Fruit fly (Drosophila melanogaster) whole organism, embryonic: ENCODE data around the gene CG17127.

ENCODE experiments used
- ATbp ChIP-seq: fragments of 200-800 bp; sonication (Bioruptor generic); optimal IDR thresholded peaks from 2 replicates; lab custom pipeline; 2017; ENCODE audit warnings: missing biosample characterization, mild to moderate bottlenecking, missing genetic modification characterization, missing genetic modification reagents
- Adf1 ChIP-seq: fragments of 200-800 bp; sonication (Bioruptor generic); IDR thresholded peaks from 2 replicates; pipeline ENCODE4 v1.3.6; 2022; ENCODE audit warnings: missing biosample characterization, missing genetic modification characterization
- Bdp1 ChIP-seq: fragments of 200-800 bp; sonication (Bioruptor generic); optimal IDR thresholded peaks from 3 replicates; lab custom pipeline; 2016; ENCODE audit warnings: missing biosample characterization, missing genetic modification characterization
- C15 ChIP-seq: fragments of 200-800 bp; sonication (Bioruptor generic); IDR thresholded peaks from 3 replicates; pipeline ENCODE4 v1.3.6; 2022; ENCODE audit warnings: missing biosample characterization, missing genetic modification characterization
- CG10959 ChIP-seq: fragments of 200-800 bp; sonication (Bioruptor generic); IDR thresholded peaks from 2 replicates; pipeline ENCODE4 v1.3.6; 2022; ENCODE audit warnings: missing biosample characterization, missing genetic modification characterization
- CG12104 ChIP-seq: fragments of 200-800 bp; sonication (Bioruptor generic); optimal IDR thresholded peaks from 3 replicates; lab custom pipeline; 2016; ENCODE audit warnings: missing biosample characterization, missing genetic modification characterization
- CG12219 ChIP-seq: fragments of 200-800 bp; sonication (Bioruptor generic); optimal IDR thresholded peaks from 3 replicates; lab custom pipeline; 2018; ENCODE audit warnings: missing biosample characterization, mild to moderate bottlenecking, missing genetic modification characterization
- CG14860 ChIP-seq: fragments of 200-800 bp; sonication (Bioruptor generic); IDR thresholded peaks from 3 replicates; pipeline ENCODE4 v1.3.6; 2022; ENCODE audit warnings: missing biosample characterization, missing genetic modification characterization; ENCODE audit not compliant: partially characterized antibody
- CG18619 ChIP-seq: fragments of 200-800 bp; sonication (Bioruptor generic); optimal IDR thresholded peaks from 3 replicates; lab custom pipeline; 2017; ENCODE audit warnings: missing biosample characterization, mild to moderate bottlenecking, missing genetic modification characterization
- CG2199 ChIP-seq: fragments of 200-800 bp; sonication (Bioruptor generic); IDR thresholded peaks from 3 replicates; pipeline ENCODE4 v1.3.6; 2022; ENCODE audit warnings: missing biosample characterization, missing genetic modification characterization
- CG2678 ChIP-seq: fragments of 200-800 bp; sonication (Bioruptor generic); optimal IDR thresholded peaks from 3 replicates; lab custom pipeline; 2019; ENCODE audit warnings: missing biosample characterization, mild to moderate bottlenecking, missing genetic modification characterization, moderate library complexity
- CG3163 ChIP-seq: fragments of 200-800 bp; sonication (Bioruptor generic); optimal IDR thresholded peaks from 3 replicates; lab custom pipeline; 2016; ENCODE audit warnings: missing biosample characterization, missing genetic modification characterization
- CG3995 ChIP-seq: fragments of 200-800 bp; sonication (Bioruptor generic); optimal IDR thresholded peaks from 3 replicates; lab custom pipeline; 2016; ENCODE audit warnings: missing biosample characterization, missing genetic modification characterization
- CG4707 ChIP-seq: fragments of 200-800 bp; sonication (Bioruptor generic); optimal IDR thresholded peaks from 2 replicates; lab custom pipeline; 2018; ENCODE audit warnings: missing biosample characterization, mild to moderate bottlenecking, missing genetic modification characterization, moderate library complexity
- CG7839 ChIP-seq: fragments of 200-800 bp; sonication (Bioruptor generic); optimal IDR thresholded peaks from 3 replicates; lab custom pipeline; 2018; ENCODE audit warnings: missing biosample characterization, mild to moderate bottlenecking, missing genetic modification characterization, moderate library complexity
- CG7963 ChIP-seq: fragments of 200-800 bp; sonication (Bioruptor generic); IDR thresholded peaks from 3 replicates; pipeline ENCODE4 v1.3.6; 2022; ENCODE audit warnings: missing biosample characterization, missing genetic modification characterization; ENCODE audit not compliant: partially characterized antibody
- CG9797 ChIP-seq: fragments of 200-800 bp; sonication (Bioruptor generic); optimal IDR thresholded peaks from 3 replicates; lab custom pipeline; 2018; ENCODE audit warnings: missing biosample characterization, mild to moderate bottlenecking, missing genetic modification characterization
- Lhr ChIP-seq: fragments of 200-800 bp; sonication (Bioruptor generic); optimal IDR thresholded peaks from 3 replicates; lab custom pipeline; 2017; ENCODE audit warnings: mild to moderate bottlenecking, missing biosample characterization, missing genetic modification reagents, missing genetic modification characterization
- Lpt ChIP-seq: fragments of >200 bp; optimal IDR thresholded peaks from 2 replicates; lab custom pipeline; 2018; ENCODE audit warnings: missing biosample characterization, missing genetic modification characterization
- Mrtf ChIP-seq: fragments of 200-800 bp; sonication (Bioruptor generic); IDR thresholded peaks from 3 replicates; pipeline ENCODE4 v1.3.6; 2022; ENCODE audit warnings: missing biosample characterization, missing genetic modification characterization
- Nf-YB ChIP-seq: fragments of 200-800 bp; sonication (Bioruptor generic); optimal IDR thresholded peaks from 3 replicates; lab custom pipeline; 2019; ENCODE audit warnings: missing biosample characterization, mild to moderate bottlenecking, missing genetic modification characterization, moderate library complexity
- NfI ChIP-seq: fragments of 200-800 bp; sonication (Bioruptor generic); optimal IDR thresholded peaks from 3 replicates; lab custom pipeline; 2018; ENCODE audit warnings: missing biosample characterization, mild to moderate bottlenecking, missing genetic modification characterization, moderate library complexity
- Optix ChIP-seq: fragments of 200-800 bp; sonication (Bioruptor generic); IDR thresholded peaks from 3 replicates; pipeline ENCODE4 v1.3.6; 2022; ENCODE audit warnings: missing biosample characterization, missing genetic modification characterization
- Pdp1 ChIP-seq, 2 experiments: fragments of 200-800 bp; sonication (Bioruptor generic); optimal IDR thresholded peaks; 3 replicates each; lab custom pipeline; 2016; ENCODE audit warnings: missing biosample characterization in 2 of 2, missing genetic modification characterization in 2 of 2, mild to moderate bottlenecking in 1 of 2, moderate library complexity in 1 of 2
- Rfx ChIP-seq: fragments of 200-800 bp; sonication (Bioruptor generic); IDR thresholded peaks from 2 replicates; pipeline ENCODE4 v1.3.6; 2022; ENCODE audit warnings: missing biosample characterization, missing genetic modification characterization
- az2 ChIP-seq: fragments of 200-800 bp; sonication (Bioruptor generic); optimal IDR thresholded peaks from 3 replicates; lab custom pipeline; 2016; ENCODE audit warnings: missing biosample characterization, missing genetic modification characterization
- chinmo ChIP-seq: fragments of 200-800 bp; sonication (Bioruptor generic); IDR thresholded peaks from 4 replicates; pipeline ENCODE4 v1.3.6; 2022; ENCODE audit warnings: missing biosample characterization, missing genetic modification characterization; ENCODE audit not compliant: partially characterized antibody
- crp ChIP-seq, 2 experiments: fragments of 200-800 bp; sonication (Bioruptor generic); optimal IDR thresholded peaks; 2 replicates in 1 of 2; 3 replicates in 1 of 2; lab custom pipeline; 2017; ENCODE audit warnings: missing biosample characterization in 2 of 2, missing genetic modification characterization in 2 of 2, mild to moderate bottlenecking in 1 of 2, moderate library complexity in 1 of 2
- danr ChIP-seq: fragments of 200-800 bp; sonication (Bioruptor generic); IDR thresholded peaks from 2 replicates; pipeline ENCODE4 v1.3.6; 2022; ENCODE audit warnings: missing biosample characterization, missing genetic modification characterization
- dpn ChIP-seq, 2 experiments: fragments of 200-800 bp; sonication (Bioruptor generic); optimal IDR thresholded peaks; 3 replicates each; lab custom pipeline; 2016; ENCODE audit warnings: missing biosample characterization in 2 of 2, missing genetic modification characterization in 2 of 2
- exex ChIP-seq: fragments of 200-800 bp; sonication (Bioruptor generic); optimal IDR thresholded peaks from 4 replicates; lab custom pipeline; 2018; ENCODE audit warnings: missing biosample characterization, mild to moderate bottlenecking, missing genetic modification characterization, moderate library complexity
- grn ChIP-seq: fragments of 200-800 bp; sonication (Bioruptor generic); optimal IDR thresholded peaks from 3 replicates; lab custom pipeline; 2017; ENCODE audit warnings: missing biosample characterization, missing genetic modification characterization
- gsb ChIP-seq: fragments of 200-800 bp; sonication (Bioruptor generic); IDR thresholded peaks from 2 replicates; pipeline ENCODE4 v1.3.6; 2022; ENCODE audit warnings: missing biosample characterization, missing genetic modification characterization
- gt ChIP-seq: fragments of 200-800 bp; sonication (Bioruptor generic); IDR thresholded peaks from 2 replicates; pipeline ENCODE4 v1.3.6; 2022; ENCODE audit warnings: missing biosample characterization, missing genetic modification characterization
- ind ChIP-seq: fragments of 200-800 bp; sonication (Bioruptor generic); optimal IDR thresholded peaks from 3 replicates; lab custom pipeline; 2016; ENCODE audit warnings: missing biosample characterization, missing genetic modification characterization
- inv ChIP-seq: fragments of 200-800 bp; sonication (Bioruptor generic); IDR thresholded peaks from 2 replicates; pipeline ENCODE4 v1.3.6; 2022; ENCODE audit warnings: missing biosample characterization, missing genetic modification characterization; ENCODE audit not compliant: partially characterized antibody
- mirr ChIP-seq: fragments of 200-800 bp; sonication (Bioruptor generic); optimal IDR thresholded peaks from 3 replicates; lab custom pipeline; 2018; ENCODE audit warnings: missing biosample characterization, mild to moderate bottlenecking, missing genetic modification characterization
- odd ChIP-seq: fragments of 200-800 bp; sonication (Bioruptor generic); optimal IDR thresholded peaks from 2 replicates; lab custom pipeline; 2017; ENCODE audit warnings: missing biosample characterization, mild to moderate bottlenecking, missing genetic modification characterization
- pan ChIP-seq, 4 experiments: fragments of >200 bp in 3 of 4; fragments of 200-800 bp in 1 of 4; sonication (Bioruptor generic) in 1 of 4; optimal IDR thresholded peaks in 3 of 4; IDR thresholded peaks in 1 of 4; 2 replicates each; pipeline versions ENCODE4 v1.3.6 to Lab custom; 2017 to 2022; ENCODE audit warnings: missing biosample characterization in 2 of 4, missing genetic modification characterization in 2 of 4, mixed read lengths in 1 of 4
- peb ChIP-seq: fragments of 200-800 bp; sonication (Bioruptor generic); IDR thresholded peaks from 2 replicates; pipeline ENCODE4 v1.3.6; 2022; ENCODE audit warnings: missing biosample characterization, missing genetic modification characterization
- phol ChIP-seq: fragments of 200-800 bp; sonication (Bioruptor generic); optimal IDR thresholded peaks from 3 replicates; lab custom pipeline; 2018; ENCODE audit warnings: missing biosample characterization, mild to moderate bottlenecking, missing genetic modification characterization, moderate library complexity
- seq ChIP-seq: fragments of 200-800 bp; sonication (Bioruptor generic); IDR thresholded peaks from 2 replicates; pipeline ENCODE4 v1.3.6; 2022; ENCODE audit warnings: missing biosample characterization, missing genetic modification characterization
- sisA ChIP-seq: fragments of 200-800 bp; sonication (Bioruptor generic); IDR thresholded peaks from 2 replicates; pipeline ENCODE4 v1.3.6; 2022; ENCODE audit warnings: missing biosample characterization, missing genetic modification characterization
- slou ChIP-seq: fragments of 200-800 bp; sonication (Bioruptor generic); optimal IDR thresholded peaks from 3 replicates; lab custom pipeline; 2016; ENCODE audit warnings: missing biosample characterization, missing genetic modification characterization
- ssp ChIP-seq: fragments of 200-800 bp; sonication (Bioruptor generic); IDR thresholded peaks from 2 replicates; pipeline ENCODE4 v1.3.6; 2022; ENCODE audit warnings: missing biosample characterization, missing genetic modification characterization
- stc ChIP-seq: fragments of 200-800 bp; sonication (Bioruptor generic); IDR thresholded peaks from 2 replicates; pipeline ENCODE4 v1.3.6; 2022; ENCODE audit warnings: missing biosample characterization, missing genetic modification characterization
- trh ChIP-seq: fragments of 200-800 bp; sonication (Bioruptor generic); optimal IDR thresholded peaks from 2 replicates; lab custom pipeline; 2016; ENCODE audit warnings: missing biosample characterization, missing genetic modification characterization
- unpg ChIP-seq: fragments of 200-800 bp; sonication (Bioruptor generic); optimal IDR thresholded peaks from 3 replicates; lab custom pipeline; 2018; ENCODE audit warnings: missing biosample characterization, mild to moderate bottlenecking, missing genetic modification characterization, moderate library complexity
- zf30C ChIP-seq: fragments of 200-800 bp; sonication (Bioruptor generic); optimal IDR thresholded peaks from 3 replicates; lab custom pipeline; 2018; ENCODE audit warnings: missing biosample characterization, mild to moderate bottlenecking, missing genetic modification characterization

CG17127 gene

dm6 chr2L:10760422-10761166 lies 10.1 kb upstream of the CG17127 start, which contains the start of gene CG6495 (continued):
- TF ChIP-seq danr (GFP tag; lab: Robert Waterston, UW) (no peak), trh (GFP tag; lab: Kevin White, UChicago) (no peak), grn (GFP tag; lab: Kevin White, UChicago) (no peak), CG9797 (GFP tag; lab: Kevin White, UChicago) (no peak), unpg (GFP tag; lab: Kevin White, UChicago) (peak; percentile 70), CG7839 (peak; percentile 75), CG12219 (GFP tag; lab: Kevin White, UChicago) (no peak), odd (GFP tag; lab: Kevin White, UChicago) (no peak), Lpt (GFP tag; lab: Kevin White, UChicago) (no peak), CG3163 (GFP tag; lab: Kevin White, UChicago) (no peak), gsb (no peak), CG7963 (GFP tag; lab: Robert Waterston, UW) (no peak), C15 (GFP tag; lab: Robert Waterston, UW) (no peak), CG4707 (no peak), CG10959 (no peak), CG2678 (peak; percentile 85), CG3995 (GFP tag; lab: Kevin White, UChicago) (no peak), gt (GFP tag; lab: Robert Waterston, UW) (no peak), exex (tag; lab: Kevin White, UChicago) (peak; percentile 40), CG18619 (GFP tag; lab: Kevin White, UChicago) (peak; percentile 25), Adf1 (GFP tag; lab: Robert Waterston, UW) (no peak), Mrtf (GFP tag; lab: Robert Waterston, UW) (no peak), seq (GFP tag; lab: Robert Waterston, UW) (no peak), zf30C (peak; percentile 55), phol (peak; percentile 55), sisA (GFP tag; lab: Robert Waterston, UW) (peak; percentile 37; the same call in 1 of the 2 replicates), stc (GFP tag; lab: Robert Waterston, UW) (peak; percentile 51; the same call in 1 of the 2 replicates), CG14860 (GFP tag; lab: Robert Waterston, UW) (no peak), CG2199 (GFP tag; lab: Robert Waterston, UW) (no peak), Bdp1 (GFP tag; lab: Kevin White, UChicago) (no peak), ssp (GFP tag; lab: Robert Waterston, UW) (peak; percentile 37; the same call in 1 of the 2 replicates), ind (GFP tag; lab: Kevin White, UChicago) (peak; percentile 30), Nf-YB (GFP tag; lab: Kevin White, UChicago) (peak; percentile 13), inv (GFP tag; lab: Robert Waterston, UW) (no peak), ATbp (GFP tag; lab: Kevin White, UChicago) (peak; percentile 47), Optix (GFP tag; lab: Robert Waterston, UW) (no peak), Pdp1 (GFP tag; optimal IDR thresholded peaks at IDR 0.05; lab: Kevin White, UChicago) (peak in 1 of 2 experiments; percentile 15), peb (GFP tag; lab: Robert Waterston, UW) (no peak), NfI (GFP tag; lab: Kevin White, UChicago) (no peak), dpn (GFP tag; optimal IDR thresholded peaks at IDR 0.05; lab: Kevin White, UChicago) (peak; percentile 8 to 33), az2 (GFP tag; lab: Kevin White, UChicago) (peak; percentile 19), Lhr (no peak), pan (optimal IDR thresholded peaks at IDR 0.05; lab: Kevin White, UChicago) (no peak), pan (GFP tag; optimal IDR thresholded peaks at IDR 0.05 in 1 of 2, IDR thresholded peaks at IDR 0.05 in 1 of 2) (peak in 1 of 2 experiments; percentile 29), crp (GFP tag; optimal IDR thresholded peaks at IDR 0.05; lab: Kevin White, UChicago) (peak in 1 of 2 experiments; percentile 71), Rfx (GFP tag; lab: Robert Waterston, UW) (peak; percentile 54), slou (GFP tag; lab: Kevin White, UChicago) (peak; percentile 34), CG12104 (no peak), mirr (GFP tag; lab: Kevin White, UChicago) (no peak), chinmo (GFP tag; lab: Robert Waterston, UW) (no peak)
